Worm (Caenorhabditis elegans): Measurements from ENCODE around the gene C10F3.7.
A peak's percentile ranks its signal among the peaks of the same experiment; 100 is the strongest.

C10F3.7 gene

ce11 chrV:5949674-5950149 lies 36.9 kb downstream of the C10F3.7 start:
- TF ChIP-seq zip-2 (tag; optimal IDR thresholded peaks at IDR 0.05) (no peak), unc-62 (GFP tag; optimal IDR thresholded peaks at IDR 0.05 in 1 of 2) (peak in 1 of 2 experiments; percentile 90), unc-62 (tag; optimal IDR thresholded peaks at IDR 0.05) (no peak), nhr-48 (tag; optimal IDR thresholded peaks at IDR 0.05) (peak; percentile 61)

ce11 chrV:5943167-5943566 lies 43.5 kb downstream of the C10F3.7 start, which contains the start of gene pst-1:
TSS of gene pst-1 (plus strand) at chrV:5943467.
- no peak for TF ChIP-seq nhr-10 (tag; optimal IDR thresholded peaks at IDR 0.05)
- no peak for TF ChIP-seq arid-1 (GFP tag; conservative IDR thresholded peaks at IDR 0.05)
- TF ChIP-seq lim-7 (GFP tag; IDR thresholded peaks at IDR 0.05), result no peak
- TF ChIP-seq lsy-2 (tag; optimal IDR thresholded peaks at IDR 0.05), result no peak
- TF ChIP-seq nhr-111 (GFP tag; optimal IDR thresholded peaks at IDR 0.05), result no peak
- TF ChIP-seq lin-15B (tag; optimal IDR thresholded peaks at IDR 0.05), result no peak

- TF ChIP-seq Y105C5A.15 (GFP tag; IDR thresholded peaks at IDR 0.05), result no peak
- TF ChIP-seq F10B5.3 (tag; optimal IDR thresholded peaks at IDR 0.05), result no peak
- no peak for TF ChIP-seq ceh-44 (GFP tag; IDR thresholded peaks at IDR 0.05)
- peak; percentile 52 for TF ChIP-seq hlh-30 (tag; optimal IDR thresholded peaks at IDR 0.05; ENCODE audit: insufficient read depth)
- TF ChIP-seq dmd-8 (GFP tag; IDR thresholded peaks at IDR 0.05), result no peak
- no peak for TF ChIP-seq nhr-25 (tag; optimal IDR thresholded peaks at IDR 0.05; ENCODE audit: borderline replicate concordance, insufficient read depth)
- no peak for TF ChIP-seq rbr-2 (tag; optimal IDR thresholded peaks at IDR 0.05)
- TF ChIP-seq dpl-1 (GFP tag; optimal IDR thresholded peaks at IDR 0.05), result peak; percentile 98
- TF ChIP-seq daf-19 (GFP tag; conservative IDR thresholded peaks at IDR 0.05), result no peak
- no peak for TF ChIP-seq egl-27 (tag; optimal IDR thresholded peaks at IDR 0.05)
- no peak for TF ChIP-seq nhr-111 (GFP tag; optimal IDR thresholded peaks at IDR 0.05)
- no peak for TF ChIP-seq ztf-11 (tag; optimal IDR thresholded peaks at IDR 0.05)
- no peak for TF ChIP-seq Y5F2A.4 (GFP tag; optimal IDR thresholded peaks at IDR 0.05)
- peak; percentile 98 for TF ChIP-seq T20F7.1 (GFP tag; optimal IDR thresholded peaks at IDR 0.05)
- no peak for TF ChIP-seq tag-97 (GFP tag; IDR thresholded peaks at IDR 0.05)
- no peak for TF ChIP-seq zip-2 (tag; optimal IDR thresholded peaks at IDR 0.05)
- TF ChIP-seq ceh-32 (tag; optimal IDR thresholded peaks at IDR 0.05; ENCODE audit: poor library complexity), result no peak
- no peak for TF ChIP-seq ama-1 (optimal IDR thresholded peaks at IDR 0.05)
- no peak for TF ChIP-seq ceh-62 (tag; optimal IDR thresholded peaks at IDR 0.05)
- no peak for TF ChIP-seq R02D3.7 (tag; optimal IDR thresholded peaks at IDR 0.05)
- no peak for TF ChIP-seq lin-39 (tag; optimal IDR thresholded peaks at IDR 0.05)
- TF ChIP-seq Y75B8A.6 (GFP tag; IDR thresholded peaks at IDR 0.05), result no peak
- no peak for TF ChIP-seq mxl-2 (GFP tag; conservative IDR thresholded peaks at IDR 0.05)
- TF ChIP-seq aha-1 (tag), result peak; percentile 35
- TF ChIP-seq madf-9 (GFP tag; conservative IDR thresholded peaks at IDR 0.05), result no peak
- TF ChIP-seq arid-1 (GFP tag; conservative IDR thresholded peaks at IDR 0.05), result no peak
- no peak for TF ChIP-seq nhr-102 (tag; optimal IDR thresholded peaks at IDR 0.05)
- TF ChIP-seq lin-38 (GFP tag; IDR thresholded peaks at IDR 0.05), result no peak
- TF ChIP-seq nhr-41 (GFP tag; IDR thresholded peaks at IDR 0.05), result no peak
- no peak for TF ChIP-seq lin-13 (GFP tag; optimal IDR thresholded peaks at IDR 0.05)
- no peak for TF ChIP-seq fos-1 (tag; optimal IDR thresholded peaks at IDR 0.05)
- no peak for TF ChIP-seq aly-2 (tag; optimal IDR thresholded peaks at IDR 0.05)
- no peak for TF ChIP-seq spr-1 (tag; optimal IDR thresholded peaks at IDR 0.05)
- TF ChIP-seq vab-7 (GFP tag; IDR thresholded peaks at IDR 0.05), result no peak
- TF ChIP-seq hif-1 (tag; optimal IDR thresholded peaks at IDR 0.05), result no peak
- TF ChIP-seq ZK546.5 (tag; optimal IDR thresholded peaks at IDR 0.05), result no peak
- no peak for TF ChIP-seq dve-1 (tag; optimal IDR thresholded peaks at IDR 0.05; ENCODE audit: insufficient read depth)
- TF ChIP-seq tra-1 (GFP tag; IDR thresholded peaks at IDR 0.05), result no peak
- TF ChIP-seq nhr-42 (GFP tag; IDR thresholded peaks at IDR 0.05), result no peak
- no peak for TF ChIP-seq skn-1 (tag; optimal IDR thresholded peaks at IDR 0.05)
- no peak for TF ChIP-seq mep-1 (tag; optimal IDR thresholded peaks at IDR 0.05)
Observed at ce11 chrV:5939503-5940072, 47.1 kb downstream of the C10F3.7 start, which contains the start of gene syf-3. TSS of gene syf-3 (plus strand) at chrV:5940022.

Measured in whole organism, L4 larva.